Fruit fly (Drosophila melanogaster) whole organism, wandering third instar larva: Measurements from ENCODE around the gene Ykt6.

Experiments
- Dfd ChIP-seq: fragments of >200 bp; optimal IDR thresholded peaks from 2 replicates; lab custom pipeline; 2017; ENCODE audit warnings: missing biosample characterization, missing genetic modification characterization
- br ChIP-seq: fragments of 200-800 bp; sonication (Bioruptor generic); optimal IDR thresholded peaks from 2 replicates; lab custom pipeline; 2016; ENCODE audit warnings: missing biosample characterization, missing genetic modification characterization
- brk ChIP-seq: fragments of 200-800 bp; sonication (Bioruptor generic); optimal IDR thresholded peaks from 2 replicates; lab custom pipeline; 2016; ENCODE audit warnings: missing biosample characterization, mild to moderate bottlenecking, missing genetic modification characterization
- dmrt93B ChIP-seq: fragments of 200-800 bp; sonication (Bioruptor generic); optimal IDR thresholded peaks from 2 replicates; lab custom pipeline; 2018; ENCODE audit warnings: missing biosample characterization, mild to moderate bottlenecking, missing genetic modification characterization
- foxo ChIP-seq, 2 experiments: fragments of 200-800 bp; sonication (Bioruptor generic); optimal IDR thresholded peaks; 2 replicates in 1 of 2; 3 replicates in 1 of 2; lab custom pipeline; 2016 to 2017; ENCODE audit warnings: missing biosample characterization in 2 of 2, missing genetic modification characterization in 2 of 2
- h ChIP-seq: fragments of 200-800 bp; sonication (Bioruptor generic); optimal IDR thresholded peaks from 3 replicates; lab custom pipeline; 2016; ENCODE audit warnings: missing biosample characterization, mild to moderate bottlenecking, missing genetic modification characterization
- pan ChIP-seq: fragments of >200 bp; optimal IDR thresholded peaks from 2 replicates; lab custom pipeline; 2017
- psq ChIP-seq: fragments of 200-800 bp; sonication (Bioruptor generic); optimal IDR thresholded peaks from 3 replicates; lab custom pipeline; 2017; ENCODE audit warnings: missing biosample characterization, mild to moderate bottlenecking, missing genetic modification characterization, moderate library complexity

DNA sequence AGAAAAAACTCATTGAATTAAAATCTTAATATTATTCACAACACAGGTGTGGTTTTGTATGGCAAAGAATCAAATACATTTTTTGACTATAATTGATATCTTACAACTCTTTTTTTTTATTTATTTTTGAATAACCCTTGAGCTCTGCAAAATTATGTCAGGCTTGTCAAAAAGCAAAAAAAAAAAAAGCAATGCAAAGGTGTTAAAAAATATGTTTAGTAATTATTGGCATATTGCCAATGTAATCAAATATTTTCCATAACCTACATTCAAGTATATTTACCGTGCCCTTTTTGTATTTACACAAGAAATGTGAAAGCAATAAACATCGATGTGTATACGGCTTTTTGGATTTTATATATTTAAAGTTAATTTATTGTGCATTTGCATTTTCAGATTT is 46.1 kb upstream of the Ykt6 start, which contains the start of gene Ir7c:
- TF ChIP-seq Dfd = no peak
- no peak for TF ChIP-seq psq (GFP tag; lab: Kevin White, UChicago)
- TF ChIP-seq pan = no peak
- TF ChIP-seq brk = no peak
- TF ChIP-seq dmrt93B (GFP tag; lab: Kevin White, UChicago) = no peak
- no peak for TF ChIP-seq foxo (GFP tag; optimal IDR thresholded peaks at IDR 0.05; lab: Kevin White, UChicago)
- no peak for TF ChIP-seq h (GFP tag; lab: Kevin White, UChicago)
- TF ChIP-seq br (GFP tag; lab: Kevin White, UChicago) = no peak
